Worm (Caenorhabditis elegans) whole organism, L2 larva: ENCODE measurements around the gene scl-12.

Experiments
- C34F6.9 ChIP-seq: fragments of 150-350 bp; optimal IDR thresholded peaks from 2 replicates; lab custom pipeline; 2014; ENCODE audit warnings: missing biosample characterization, missing genetic modification characterization
- R02D3.7 ChIP-seq: fragments of 150-350 bp; optimal IDR thresholded peaks from 2 replicates; lab custom pipeline; 2014; ENCODE audit warnings: missing biosample characterization, missing genetic modification characterization
- ZK546.5 ChIP-seq: sonication (generic microtip); optimal IDR thresholded peaks from 2 replicates; lab custom pipeline; 2017; ENCODE audit warnings: missing biosample characterization, missing genetic modification characterization
- alr-1 ChIP-seq: fragments of 150-350 bp; optimal IDR thresholded peaks from 2 replicates; lab custom pipeline; 2014; ENCODE audit warnings: missing biosample characterization, missing genetic modification characterization
- ceh-16 ChIP-seq: fragments of 150-350 bp; optimal IDR thresholded peaks from 2 replicates; lab custom pipeline; 2014; ENCODE audit warnings: missing biosample characterization, missing genetic modification characterization
- ceh-82 ChIP-seq: fragments of 150-350 bp; optimal IDR thresholded peaks from 2 replicates; lab custom pipeline; 2014; ENCODE audit warnings: missing biosample characterization, missing genetic modification characterization
- crh-2 ChIP-seq: sonication (generic microtip); optimal IDR thresholded peaks from 2 replicates; lab custom pipeline; 2017; ENCODE audit warnings: missing biosample characterization, missing genetic modification characterization
- elt-1 ChIP-seq: fragments of 150-350 bp; optimal IDR thresholded peaks from 2 replicates; lab custom pipeline; 2014; ENCODE audit warnings: missing biosample characterization, missing genetic modification characterization
- elt-3 ChIP-seq: sonication (generic microtip); optimal IDR thresholded peaks from 2 replicates; lab custom pipeline; 2017; ENCODE audit warnings: missing biosample characterization, missing genetic modification characterization
- fos-1 ChIP-seq: fragments of 150-350 bp; optimal IDR thresholded peaks from 2 replicates; lab custom pipeline; 2014; ENCODE audit warnings: missing biosample characterization, missing genetic modification characterization
- gmeb-1 ChIP-seq: fragments of 150-350 bp; optimal IDR thresholded peaks from 2 replicates; lab custom pipeline; 2014; ENCODE audit warnings: missing biosample characterization, missing genetic modification characterization
- lin-11 ChIP-seq: fragments of 150-350 bp; sonication (generic microtip); optimal IDR thresholded peaks from 2 replicates; lab custom pipeline; 2014; ENCODE audit warnings: missing biosample characterization, missing genetic modification characterization, inconsistent platforms, mixed read lengths
- lin-13 ChIP-seq: fragments of 150-350 bp; optimal IDR thresholded peaks from 2 replicates; lab custom pipeline; 2014; ENCODE audit warnings: missing biosample characterization, missing genetic modification reagents, missing genetic modification characterization
- lin-39 ChIP-seq: fragments of 150-350 bp; optimal IDR thresholded peaks from 2 replicates; lab custom pipeline; 2014; ENCODE audit warnings: missing biosample characterization, missing genetic modification reagents, missing genetic modification characterization
- lsy-2 ChIP-seq, 2 experiments: fragments of 150-350 bp in 1 of 2; sonication (generic microtip) in 1 of 2; optimal IDR thresholded peaks; 2 replicates each; lab custom pipeline; 2014 to 2017; ENCODE audit warnings: missing biosample characterization in 2 of 2, missing genetic modification characterization in 2 of 2
- mab-5 ChIP-seq: fragments of 150-350 bp; optimal IDR thresholded peaks from 2 replicates; lab custom pipeline; 2014; ENCODE audit warnings: missing biosample characterization, missing genetic modification characterization
- mbf-1 ChIP-seq: sonication (generic microtip); optimal IDR thresholded peaks from 2 replicates; lab custom pipeline; 2017; ENCODE audit warnings: missing biosample characterization, missing genetic modification characterization
- mdl-1 ChIP-seq, 2 experiments: fragments of 150-350 bp in 1 of 2; sonication (generic microtip) in 1 of 2; optimal IDR thresholded peaks; 2 replicates each; lab custom pipeline; 2017; ENCODE audit warnings: missing biosample characterization in 2 of 2, missing genetic modification characterization in 2 of 2
- nhr-10 ChIP-seq: sonication (generic microtip); optimal IDR thresholded peaks from 2 replicates; lab custom pipeline; 2017; ENCODE audit warnings: missing biosample characterization, missing genetic modification characterization
- nhr-11 ChIP-seq: fragments of 150-350 bp; optimal IDR thresholded peaks from 2 replicates; lab custom pipeline; 2014; ENCODE audit warnings: missing biosample characterization, missing genetic modification characterization
- nhr-129 ChIP-seq: fragments of 150-350 bp; optimal IDR thresholded peaks from 2 replicates; lab custom pipeline; 2014; ENCODE audit warnings: missing biosample characterization, missing genetic modification characterization
- nhr-21 ChIP-seq: fragments of 150-350 bp; optimal IDR thresholded peaks from 2 replicates; lab custom pipeline; 2014; ENCODE audit warnings: missing biosample characterization, missing genetic modification characterization
- nhr-237 ChIP-seq: fragments of 150-350 bp; optimal IDR thresholded peaks from 2 replicates; lab custom pipeline; 2014; ENCODE audit warnings: missing biosample characterization, missing genetic modification characterization
- nhr-25 ChIP-seq: fragments of 150-350 bp; sonication (generic microtip); optimal IDR thresholded peaks from 3 replicates; lab custom pipeline; 2014; ENCODE audit warnings: missing biosample characterization, missing genetic modification characterization
- nhr-6 ChIP-seq: fragments of 150-350 bp; optimal IDR thresholded peaks from 2 replicates; lab custom pipeline; 2014; ENCODE audit warnings: missing biosample characterization, missing genetic modification characterization
- nhr-77 ChIP-seq: fragments of 150-350 bp; optimal IDR thresholded peaks from 2 replicates; lab custom pipeline; 2014; ENCODE audit warnings: missing biosample characterization, missing genetic modification characterization
- peb-1 ChIP-seq: fragments of 150-350 bp; optimal IDR thresholded peaks from 2 replicates; lab custom pipeline; 2014; ENCODE audit warnings: missing biosample characterization, missing genetic modification characterization
- sma-3 ChIP-seq: sonication (generic microtip); optimal IDR thresholded peaks from 2 replicates; lab custom pipeline; 2016; ENCODE audit warnings: missing genetic modification reagents, missing genetic modification characterization, missing compliant biosample characterization
- sma-9 ChIP-seq, 2 experiments: fragments of 150-350 bp in 1 of 2; sonication (generic microtip) in 1 of 2; optimal IDR thresholded peaks; 2 replicates each; lab custom pipeline; 2014 to 2016; ENCODE audit warnings: missing genetic modification characterization in 2 of 2, mild to moderate bottlenecking in 1 of 2, missing biosample characterization in 1 of 2, missing compliant biosample characterization in 1 of 2, missing genetic modification reagents in 1 of 2, moderate library complexity in 1 of 2
- snpc-4 ChIP-seq: fragments of 150-350 bp; optimal IDR thresholded peaks from 2 replicates; lab custom pipeline; 2014; ENCODE audit warnings: missing biosample characterization, missing genetic modification characterization
- unc-39 ChIP-seq: fragments of 150-350 bp; optimal IDR thresholded peaks from 2 replicates; lab custom pipeline; 2014; ENCODE audit warnings: missing biosample characterization, missing genetic modification characterization
- unc-55 ChIP-seq: fragments of 150-350 bp; sonication (generic microtip); optimal IDR thresholded peaks from 3 replicates; lab custom pipeline; 2014; ENCODE audit warnings: missing biosample characterization, missing genetic modification reagents, missing genetic modification characterization
- ztf-1 ChIP-seq: fragments of 200-800 bp; sonication (Bioruptor generic); conservative IDR thresholded peaks from 2 replicates; pipeline ENCODE4 v1.3.6; 2022; ENCODE audit warnings: missing genetic modification characterization, missing compliant biosample characterization
- ztf-4 ChIP-seq: fragments of 150-350 bp; optimal IDR thresholded peaks from 2 replicates; lab custom pipeline; 2014; ENCODE audit warnings: missing biosample characterization, missing genetic modification characterization

scl-12 gene

ce11 chrV:3814009-3814408 lies 1.6 kb downstream of the scl-12 start:
- no peak for TF ChIP-seq lin-13 (GFP tag; lab: Kevin White, UChicago)

DNA sequence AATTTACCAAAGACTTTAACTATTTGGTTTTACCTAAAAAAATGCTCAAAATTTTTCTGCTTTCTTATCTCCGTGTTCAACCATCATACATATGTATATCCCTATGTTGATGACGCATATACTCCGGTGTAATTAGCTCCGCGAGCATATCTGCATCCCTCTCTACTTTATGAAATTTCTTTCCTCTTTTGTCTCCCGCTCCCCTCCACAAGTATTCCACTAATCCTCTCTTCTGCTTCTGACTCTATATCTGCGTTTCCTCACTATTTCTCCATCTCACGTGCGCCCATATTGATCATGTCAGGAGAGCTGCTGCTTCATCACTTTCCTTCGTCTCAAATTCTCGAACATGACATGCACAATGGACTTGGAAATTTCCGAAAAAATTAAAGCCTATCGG lies 2.5 kb downstream of the scl-12 start, which contains the start of gene H10D18.1:
H10D18.1 (plus strand) TSS at position 277 of the 400 bp plus-strand sequence.
- peak; percentile 16 for TF ChIP-seq lin-11 (tag; lab: Kevin White, UChicago)
- peak; percentile 0 for TF ChIP-seq crh-2 (tag; lab: Kevin White, UChicago)
- TF ChIP-seq ZK546.5 (tag; lab: Kevin White, UChicago): no peak
- peak; percentile 3 for TF ChIP-seq sma-9 (GFP tag; optimal IDR thresholded peaks at IDR 0.05; lab: Kevin White, UChicago)
- no peak for TF ChIP-seq sma-9 (tag; optimal IDR thresholded peaks at IDR 0.05; lab: Kevin White, UChicago)
- peak; percentile 5 for TF ChIP-seq nhr-129 (tag; lab: Kevin White, UChicago)
- TF ChIP-seq unc-55 (GFP tag; lab: Kevin White, UChicago): peak; percentile 44
- TF ChIP-seq C34F6.9 (tag; lab: Kevin White, UChicago): peak; percentile 35
- no peak for TF ChIP-seq nhr-10 (tag; lab: Kevin White, UChicago)

ce11 chrV:3820875-3821274 lies 8.5 kb downstream of the scl-12 start:
- no peak for TF ChIP-seq unc-39 (tag; lab: Kevin White, UChicago)
- no peak for TF ChIP-seq nhr-237 (tag; lab: Kevin White, UChicago)
- TF ChIP-seq snpc-4 (tag; lab: Kevin White, UChicago): no peak
- TF ChIP-seq ceh-16 (tag; lab: Kevin White, UChicago): no peak
- TF ChIP-seq ztf-4: no peak
- TF ChIP-seq gmeb-1 (tag; lab: Kevin White, UChicago): no peak
- no peak for TF ChIP-seq lin-11 (tag; lab: Kevin White, UChicago)
- no peak for TF ChIP-seq elt-1 (tag; lab: Kevin White, UChicago)
- TF ChIP-seq nhr-6 (tag; lab: Kevin White, UChicago): no peak
- no peak for TF ChIP-seq ZK546.5 (tag; lab: Kevin White, UChicago)
- TF ChIP-seq mbf-1 (tag; lab: Kevin White, UChicago): no peak
- no peak for TF ChIP-seq unc-55 (GFP tag; lab: Kevin White, UChicago)

- peak; percentile 35 for TF ChIP-seq unc-55 (GFP tag; lab: Kevin White, UChicago)
- TF ChIP-seq alr-1 (tag; lab: Kevin White, UChicago): no peak
Observed at ce11 chrV:3825190-3825589, 12.8 kb downstream of the scl-12 start.

DNA sequence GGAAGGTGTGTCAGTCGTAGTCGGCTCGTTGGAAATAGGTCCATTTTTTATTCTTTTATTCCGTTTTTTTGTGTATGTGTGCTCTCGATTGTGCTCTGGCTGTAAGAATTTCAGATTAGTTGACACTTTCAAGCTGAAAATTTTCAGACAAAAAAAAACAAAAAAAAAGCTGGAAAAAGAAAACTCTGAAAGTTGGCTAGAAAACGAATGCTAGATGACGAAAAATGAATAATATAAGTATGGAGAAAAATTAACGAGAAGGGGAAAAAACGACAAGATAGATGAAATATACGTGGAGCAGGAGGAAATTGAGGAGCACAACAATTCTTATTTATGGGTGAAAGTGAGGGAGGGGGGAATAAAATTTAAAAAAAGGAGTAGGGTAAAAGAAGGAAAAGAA lies 19.2 kb downstream of the scl-12 start, which contains the start of gene H10D18.5:
H10D18.5 (minus strand) TSS at position 101 of the 400 bp plus-strand sequence.
- TF ChIP-seq elt-3 (tag; lab: Kevin White, UChicago) (no peak), lin-13 (GFP tag; lab: Kevin White, UChicago) (no peak), nhr-77 (tag; lab: Kevin White, UChicago) (no peak), ztf-1 (GFP tag; lab: Robert Waterston, UW) (no peak), lin-39 (no peak), mdl-1 (tag; optimal IDR thresholded peaks at IDR 0.05; lab: Kevin White, UChicago) (no peak), snpc-4 (tag; lab: Kevin White, UChicago) (no peak), nhr-21 (tag; lab: Kevin White, UChicago) (no peak), crh-2 (tag; lab: Kevin White, UChicago) (no peak), peb-1 (tag; lab: Kevin White, UChicago) (no peak), lsy-2 (tag; optimal IDR thresholded peaks at IDR 0.05; lab: Kevin White, UChicago) (no peak), nhr-237 (tag; lab: Kevin White, UChicago) (no peak), ceh-82 (tag; lab: Kevin White, UChicago) (no peak), nhr-25 (tag; lab: Kevin White, UChicago) (no peak), mab-5 (tag; lab: Kevin White, UChicago) (no peak), sma-3 (GFP tag; lab: Kevin White, UChicago) (no peak), ceh-16 (tag; lab: Kevin White, UChicago) (no peak)
- TF ChIP-seq, all 48 proteins: peak for 0

DNA sequence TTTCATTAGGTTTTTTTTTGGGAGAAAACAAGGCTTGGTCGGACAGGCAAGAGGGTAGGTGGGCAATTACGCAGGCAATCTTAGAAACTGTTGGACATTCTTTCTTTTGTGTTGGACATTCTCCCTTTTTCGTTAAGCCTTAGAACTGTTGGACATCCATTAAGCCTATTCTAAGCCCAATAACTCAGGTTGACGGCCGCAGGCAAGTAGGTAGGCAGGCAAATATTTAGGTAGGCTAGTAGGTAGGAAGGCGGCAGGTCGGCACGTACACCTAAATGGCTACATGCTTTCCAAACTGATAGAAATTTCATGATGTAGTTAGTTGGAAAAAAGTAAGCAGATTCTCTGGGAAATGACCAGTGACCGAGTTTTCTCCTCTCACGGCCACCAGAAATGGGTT lies 19.7 kb downstream of the scl-12 start:
- TF ChIP-seq nhr-77 (tag; lab: Kevin White, UChicago) (no peak), sma-9 (GFP tag; optimal IDR thresholded peaks at IDR 0.05; lab: Kevin White, UChicago) (no peak), sma-9 (tag; optimal IDR thresholded peaks at IDR 0.05; lab: Kevin White, UChicago) (no peak), snpc-4 (tag; lab: Kevin White, UChicago) (no peak), alr-1 (tag; lab: Kevin White, UChicago) (no peak), R02D3.7 (tag; lab: Kevin White, UChicago) (no peak), fos-1 (tag; lab: Kevin White, UChicago) (no peak), C34F6.9 (tag; lab: Kevin White, UChicago) (no peak), lin-13 (GFP tag; lab: Kevin White, UChicago) (no peak), lsy-2 (tag; optimal IDR thresholded peaks at IDR 0.05; lab: Kevin White, UChicago) (no peak), nhr-11 (tag; lab: Kevin White, UChicago) (no peak), sma-3 (GFP tag; lab: Kevin White, UChicago) (no peak)
